Worm (Caenorhabditis elegans) whole organism, mixed stage, embryonic: ENCODE data around the gene klp-19.

Experiments used
- M03D4.4 ChIP-seq: sonication (generic microtip); optimal IDR thresholded peaks from 2 replicates; lab custom pipeline; 2017; ENCODE audit warnings: mild to moderate bottlenecking, missing genetic modification characterization, missing compliant biosample characterization
- bed-3 ChIP-seq: fragments of 200-800 bp; sonication (Bioruptor generic); optimal IDR thresholded peaks from 3 replicates; lab custom pipeline; 2018; ENCODE audit warnings: mild to moderate bottlenecking, missing genetic modification characterization, moderate library complexity, missing compliant biosample characterization
- blmp-1 ChIP-seq: fragments of 150-350 bp; optimal IDR thresholded peaks from 2 replicates; lab custom pipeline; 2014; ENCODE audit warnings: missing biosample characterization, missing genetic modification characterization
- ceh-39 ChIP-seq: fragments of 150-350 bp; optimal IDR thresholded peaks from 2 replicates; lab custom pipeline; 2014; ENCODE audit warnings: missing biosample characterization, missing genetic modification characterization
- ceh-43 ChIP-seq: fragments of 200-800 bp; sonication (Bioruptor generic); optimal IDR thresholded peaks from 2 replicates; lab custom pipeline; 2018; ENCODE audit warnings: mild to moderate bottlenecking, missing genetic modification characterization, moderate library complexity, missing compliant biosample characterization
- ceh-83 ChIP-seq: fragments of 200-800 bp; sonication (Bioruptor generic); optimal IDR thresholded peaks from 2 replicates; lab custom pipeline; 2018; ENCODE audit warnings: mild to moderate bottlenecking, missing genetic modification characterization, missing compliant biosample characterization
- ces-1 ChIP-seq: fragments of 150-350 bp; optimal IDR thresholded peaks from 2 replicates; lab custom pipeline; 2014; ENCODE audit warnings: missing biosample characterization, missing genetic modification reagents, missing genetic modification characterization
- cnd-1 ChIP-seq: fragments of 200-800 bp; sonication (Bioruptor generic); optimal IDR thresholded peaks from 2 replicates; lab custom pipeline; 2018; ENCODE audit warnings: mild to moderate bottlenecking, missing genetic modification characterization, missing compliant biosample characterization
- drap-1 ChIP-seq: fragments of 200-800 bp; sonication (Bioruptor generic); optimal IDR thresholded peaks from 3 replicates; lab custom pipeline; 2018; ENCODE audit warnings: mild to moderate bottlenecking, missing genetic modification characterization, missing compliant biosample characterization
- elt-1 ChIP-seq: sonication (generic microtip); optimal IDR thresholded peaks from 2 replicates; lab custom pipeline; 2017; ENCODE audit warnings: missing genetic modification characterization, mild to moderate bottlenecking, missing compliant biosample characterization, antibody characterized with exemption, moderate library complexity, borderline replicate concordance; ENCODE audit not compliant: insufficient read depth
- elt-3 ChIP-seq: fragments of 150-350 bp; optimal IDR thresholded peaks from 2 replicates; lab custom pipeline; 2014; ENCODE audit warnings: missing biosample characterization, missing genetic modification characterization
- flh-1 ChIP-seq: fragments of 200-800 bp; sonication (Bioruptor generic); optimal IDR thresholded peaks from 2 replicates; lab custom pipeline; 2018; ENCODE audit warnings: mild to moderate bottlenecking, missing genetic modification characterization, moderate library complexity, missing compliant biosample characterization
- ham-2 ChIP-seq: fragments of 200-800 bp; sonication (Bioruptor generic); optimal IDR thresholded peaks from 2 replicates; lab custom pipeline; 2018; ENCODE audit warnings: mild to moderate bottlenecking, missing genetic modification characterization, missing compliant biosample characterization
- hlh-1 ChIP-seq: fragments of 150-350 bp; optimal IDR thresholded peaks from 2 replicates; lab custom pipeline; 2014; ENCODE audit warnings: missing biosample characterization, missing genetic modification reagents, missing genetic modification characterization
- lin-13 ChIP-seq: fragments of 150-350 bp; optimal IDR thresholded peaks from 2 replicates; lab custom pipeline; 2014; ENCODE audit warnings: missing biosample characterization, missing genetic modification characterization
- lin-32 ChIP-seq: fragments of 200-800 bp; sonication (Bioruptor generic); optimal IDR thresholded peaks from 2 replicates; lab custom pipeline; 2018; ENCODE audit warnings: mild to moderate bottlenecking, missing genetic modification characterization, missing compliant biosample characterization
- lsy-2 ChIP-seq: fragments of 150-350 bp; optimal IDR thresholded peaks from 2 replicates; lab custom pipeline; 2014; ENCODE audit warnings: missing biosample characterization, missing genetic modification characterization
- mab-5 ChIP-seq: fragments of 150-350 bp; optimal IDR thresholded peaks from 2 replicates; lab custom pipeline; 2014; ENCODE audit warnings: missing biosample characterization, missing genetic modification characterization
- mep-1 ChIP-seq: fragments of 150-350 bp; optimal IDR thresholded peaks from 2 replicates; lab custom pipeline; 2017; ENCODE audit warnings: missing biosample characterization, missing genetic modification reagents, missing genetic modification characterization, inconsistent platforms
- mls-2 ChIP-seq: sonication (generic microtip); optimal IDR thresholded peaks from 2 replicates; lab custom pipeline; 2016; ENCODE audit warnings: mild to moderate bottlenecking, missing genetic modification characterization, moderate library complexity, missing compliant biosample characterization
- nhr-12 ChIP-seq: fragments of 150-350 bp; optimal IDR thresholded peaks from 2 replicates; lab custom pipeline; 2014; ENCODE audit warnings: missing biosample characterization, missing genetic modification characterization
- nhr-2 ChIP-seq: fragments of 150-350 bp; optimal IDR thresholded peaks from 2 replicates; lab custom pipeline; 2014; ENCODE audit warnings: missing biosample characterization, missing genetic modification characterization
- nhr-237 ChIP-seq: fragments of 150-350 bp; optimal IDR thresholded peaks from 2 replicates; lab custom pipeline; 2014; ENCODE audit warnings: missing biosample characterization, missing genetic modification characterization
- nhr-28 ChIP-seq: fragments of 150-350 bp; optimal IDR thresholded peaks from 2 replicates; lab custom pipeline; 2014; ENCODE audit warnings: missing biosample characterization, missing genetic modification characterization
- nhr-76 ChIP-seq: sonication (generic microtip); optimal IDR thresholded peaks from 2 replicates; lab custom pipeline; 2017; ENCODE audit warnings: missing biosample characterization, missing genetic modification characterization
- pha-4 ChIP-seq: fragments of 150-350 bp; optimal IDR thresholded peaks from 2 replicates; lab custom pipeline; 2018; ENCODE audit warnings: missing biosample characterization, missing genetic modification reagents, missing genetic modification characterization
- sem-2 ChIP-seq: fragments of 200-800 bp; sonication (Bioruptor generic); optimal IDR thresholded peaks from 2 replicates; lab custom pipeline; 2018; ENCODE audit warnings: mild to moderate bottlenecking, missing genetic modification characterization, missing compliant biosample characterization
- snpc-4 ChIP-seq: fragments of 150-350 bp; optimal IDR thresholded peaks from 2 replicates; lab custom pipeline; 2014; ENCODE audit warnings: missing biosample characterization, missing genetic modification characterization
- sptf-1 ChIP-seq: sonication (generic microtip); optimal IDR thresholded peaks from 2 replicates; lab custom pipeline; 2017; ENCODE audit warnings: mild to moderate bottlenecking, missing genetic modification characterization, moderate library complexity, missing compliant biosample characterization
- tbx-8 ChIP-seq: fragments of 200-800 bp; sonication (Bioruptor generic); optimal IDR thresholded peaks from 2 replicates; lab custom pipeline; 2018; ENCODE audit warnings: mild to moderate bottlenecking, missing genetic modification characterization, moderate library complexity, missing compliant biosample characterization
- unc-120 ChIP-seq: sonication (generic microtip); optimal IDR thresholded peaks from 2 replicates; lab custom pipeline; 2017; ENCODE audit warnings: missing genetic modification characterization, missing compliant biosample characterization; ENCODE audit not compliant: poor library complexity, severe bottlenecking
- unc-39 ChIP-seq: fragments of 150-350 bp; optimal IDR thresholded peaks from 2 replicates; lab custom pipeline; 2014; ENCODE audit warnings: missing biosample characterization, missing genetic modification characterization
- unc-62 ChIP-seq: fragments of 150-350 bp; optimal IDR thresholded peaks from 2 replicates; lab custom pipeline; 2014; ENCODE audit warnings: missing biosample characterization, missing genetic modification reagents, missing genetic modification characterization
- zip-8 ChIP-seq: fragments of 150-350 bp; optimal IDR thresholded peaks from 2 replicates; lab custom pipeline; 2014; ENCODE audit warnings: missing biosample characterization, missing genetic modification characterization
- ztf-11 ChIP-seq: fragments of 150-350 bp; optimal IDR thresholded peaks from 2 replicates; lab custom pipeline; 2014; ENCODE audit warnings: missing biosample characterization, missing genetic modification characterization

klp-19 gene

ce11 chrIII:13275784-13276183 lies 31.3 kb downstream of the klp-19 start:
- TF ChIP-seq pha-4 (peak; percentile 22), sptf-1 (tag; lab: Kevin White, UChicago) (peak; percentile 64), zip-8 (tag; lab: Kevin White, UChicago) (no peak), sem-2 (GFP tag; lab: Kevin White, UChicago) (no peak), mls-2 (peak; percentile 48), nhr-237 (tag; lab: Kevin White, UChicago) (no peak), bed-3 (GFP tag; lab: Kevin White, UChicago) (no peak), blmp-1 (tag; lab: Kevin White, UChicago) (no peak), drap-1 (GFP tag; lab: Kevin White, UChicago) (peak; percentile 28), lsy-2 (peak; percentile 1), unc-120 (peak; percentile 37), ces-1 (peak; percentile 55), ztf-11 (tag; lab: Kevin White, UChicago) (no peak), lin-32 (GFP tag; lab: Kevin White, UChicago) (peak; percentile 38), nhr-2 (no peak), unc-39 (tag; lab: Kevin White, UChicago) (no peak), lin-13 (tag; lab: Kevin White, UChicago) (no peak), cnd-1 (peak; percentile 59), ceh-83 (no peak), ham-2 (GFP tag; lab: Kevin White, UChicago) (peak; percentile 12), tbx-8 (no peak), hlh-1 (no peak)
- TF ChIP-seq, all 35 proteins: peak for 10

ce11 chrIII:13272788-13273187 lies 34.3 kb downstream of the klp-19 start:
- TF ChIP-seq nhr-2 (no peak), lin-13 (tag; lab: Kevin White, UChicago) (no peak), hlh-1 (no peak), tbx-8 (no peak), ztf-11 (tag; lab: Kevin White, UChicago) (no peak), pha-4 (no peak), mls-2 (no peak), M03D4.4 (no peak), mab-5 (tag; lab: Kevin White, UChicago) (no peak), nhr-28 (tag; lab: Kevin White, UChicago) (no peak), mep-1 (tag; lab: Kevin White, UChicago) (no peak), ces-1 (no peak), elt-3 (tag; lab: Kevin White, UChicago) (no peak), ceh-39 (no peak), unc-39 (tag; lab: Kevin White, UChicago) (no peak), elt-1 (no peak), snpc-4 (tag; lab: Kevin White, UChicago) (no peak), unc-62 (no peak), ceh-43 (no peak), nhr-12 (tag; lab: Kevin White, UChicago) (no peak)
- TF ChIP-seq, all 35 proteins: peak for 0

ce11 chrIII:13272227-13272626 lies 34.8 kb downstream of the klp-19 start:
- TF ChIP-seq mab-5 (tag; lab: Kevin White, UChicago): no peak
- TF ChIP-seq, all 35 proteins: peak for 0

ce11 chrIII:13270896-13271295 lies 36.2 kb downstream of the klp-19 start:
- TF ChIP-seq ces-1: peak; percentile 35
- no peak for TF ChIP-seq nhr-28 (tag; lab: Kevin White, UChicago)

ce11 chrIII:13268856-13269255 lies 38.2 kb downstream of the klp-19 start, which contains the start of gene cpf-2:
TSS of gene cpf-2 (minus strand) at chrIII:13268883.
- TF ChIP-seq nhr-12 (tag; lab: Kevin White, UChicago): peak; percentile 64
- peak; percentile 34 for TF ChIP-seq ces-1
- TF ChIP-seq unc-120: peak; percentile 46
- TF ChIP-seq lin-13 (tag; lab: Kevin White, UChicago): peak; percentile 63
- no peak for TF ChIP-seq unc-39 (tag; lab: Kevin White, UChicago)
- TF ChIP-seq cnd-1: peak; percentile 55
- TF ChIP-seq ham-2 (GFP tag; lab: Kevin White, UChicago): peak; percentile 50
- TF ChIP-seq ztf-11 (tag; lab: Kevin White, UChicago): peak; percentile 53
- TF ChIP-seq flh-1 (GFP tag; lab: Kevin White, UChicago): no peak
- TF ChIP-seq hlh-1: peak; percentile 36
- TF ChIP-seq sptf-1 (tag; lab: Kevin White, UChicago): peak; percentile 83
- TF ChIP-seq mab-5 (tag; lab: Kevin White, UChicago): no peak
- TF ChIP-seq pha-4: peak; percentile 54
- no peak for TF ChIP-seq nhr-28 (tag; lab: Kevin White, UChicago)
- TF ChIP-seq ceh-83: no peak
- TF ChIP-seq sem-2 (GFP tag; lab: Kevin White, UChicago): peak; percentile 42
- no peak for TF ChIP-seq elt-1
- peak; percentile 79 for TF ChIP-seq mls-2
- TF ChIP-seq snpc-4 (tag; lab: Kevin White, UChicago): no peak
- peak; percentile 80 for TF ChIP-seq zip-8 (tag; lab: Kevin White, UChicago)
- TF ChIP-seq nhr-76 (tag; lab: Kevin White, UChicago): no peak
- peak; percentile 31 for TF ChIP-seq ceh-39
- peak; percentile 39 for TF ChIP-seq nhr-237 (tag; lab: Kevin White, UChicago)
- TF ChIP-seq lin-32 (GFP tag; lab: Kevin White, UChicago): peak; percentile 26
- TF ChIP-seq blmp-1 (tag; lab: Kevin White, UChicago): no peak
- no peak for TF ChIP-seq tbx-8
- TF ChIP-seq mep-1 (tag; lab: Kevin White, UChicago): peak; percentile 58
- peak; percentile 55 for TF ChIP-seq bed-3 (GFP tag; lab: Kevin White, UChicago)
- TF ChIP-seq nhr-2: peak; percentile 29
- no peak for TF ChIP-seq unc-62
- peak; percentile 77 for TF ChIP-seq drap-1 (GFP tag; lab: Kevin White, UChicago)
- no peak for TF ChIP-seq elt-3 (tag; lab: Kevin White, UChicago)
- TF ChIP-seq lsy-2: peak; percentile 60
- TF ChIP-seq M03D4.4: peak; percentile 58
- TF ChIP-seq ceh-43: peak; percentile 43
